Worm (Caenorhabditis elegans): ENCODE measurements around the gene C25F9.10.

ce11 chrV:19371253-19371652, 34.3 kb upstream of the C25F9.10 start, which contains the start of gene Y43F8A.2:
- TF ChIP-seq ama-1 (optimal IDR thresholded peaks at IDR 0.05) = no peak
- no peak for TF ChIP-seq mec-3 (tag; optimal IDR thresholded peaks at IDR 0.05; ENCODE audit: borderline replicate concordance)
- no peak for TF ChIP-seq unc-86 (tag; optimal IDR thresholded peaks at IDR 0.05)
- TF ChIP-seq pqm-1 (tag; optimal IDR thresholded peaks at IDR 0.05) = no peak
- TF ChIP-seq C38D4.7 (GFP tag; optimal IDR thresholded peaks at IDR 0.05) = no peak
- no peak for TF ChIP-seq ceh-22 (tag; optimal IDR thresholded peaks at IDR 0.05)
- no peak for TF ChIP-seq elt-4 (tag; optimal IDR thresholded peaks at IDR 0.05)
- TF ChIP-seq ceh-2 (tag; optimal IDR thresholded peaks at IDR 0.05) = no peak
